Worm (Caenorhabditis elegans): ENCODE results near the gene pmk-3.

ce11 chrIV:8152145-8152544 is 13.1 kb downstream of the pmk-3 start, which contains the start of gene faah-2:
- TF ChIP-seq tbx-2 (tag; optimal IDR thresholded peaks at IDR 0.05) (no peak), ZK546.5 (tag; optimal IDR thresholded peaks at IDR 0.05) (no peak), skn-1 (tag; optimal IDR thresholded peaks at IDR 0.05) (no peak), unc-62 (GFP tag; optimal IDR thresholded peaks at IDR 0.05) (no peak), unc-39 (tag; optimal IDR thresholded peaks at IDR 0.05) (no peak), pha-4 (tag; optimal IDR thresholded peaks at IDR 0.05) (no peak)

Measured in whole organism, L3 larva.